Fruit fly (Drosophila melanogaster): ENCODE data around the gene U2af38.

- TF ChIP-seq CG32264 (GFP tag; optimal IDR thresholded peaks at IDR 0.05) (no peak), Dfd (GFP tag; optimal IDR thresholded peaks at IDR 0.05) (no peak), br (GFP tag; optimal IDR thresholded peaks at IDR 0.05) (no peak), dl (GFP tag; optimal IDR thresholded peaks at IDR 0.05; ENCODE audit: insufficient read depth in 1 of 2, partially characterized antibody in 2 of 2) (no peak), pan (optimal IDR thresholded peaks at IDR 0.05) (no peak), Myc (optimal IDR thresholded peaks at IDR 0.05) (no peak), Vsx2 (GFP tag; optimal IDR thresholded peaks at IDR 0.05; ENCODE audit: partially characterized antibody) (no peak), sv (GFP tag; optimal IDR thresholded peaks at IDR 0.05) (no peak)
Measured at dm6 chr2L:271553-271952, 22.9 kb downstream of the U2af38 start, which contains the start of gene Dus1.

Data from whole organism, wandering third instar larva.